Worm (Caenorhabditis elegans): ENCODE data around the gene T02G5.7.

DNA sequence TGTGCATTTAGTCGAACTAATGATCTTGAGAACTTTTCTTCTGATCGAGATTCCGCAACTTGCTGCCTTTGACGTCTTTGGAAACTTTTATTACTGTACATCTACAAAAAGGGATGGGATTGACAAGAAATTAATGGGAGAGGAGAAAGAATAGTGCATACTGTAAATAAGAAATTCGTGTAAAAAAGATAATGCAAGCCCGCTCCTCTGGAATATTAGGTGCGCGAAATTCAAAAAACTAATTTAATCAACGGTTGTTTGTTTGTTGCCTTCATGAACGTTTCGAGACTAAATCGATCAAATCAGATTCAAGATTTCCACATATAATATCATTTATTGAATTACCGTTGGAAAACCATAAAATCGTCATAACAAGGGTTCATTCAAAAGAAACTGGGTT, 5.5 kb upstream of the T02G5.7 start, which contains the start of gene him-14:
- TF ChIP-seq aly-2 (tag; optimal IDR thresholded peaks at IDR 0.05) (no peak), snpc-4 (tag; optimal IDR thresholded peaks at IDR 0.05) (no peak), elt-1 (tag; optimal IDR thresholded peaks at IDR 0.05) (no peak), lin-11 (tag; optimal IDR thresholded peaks at IDR 0.05) (no peak)
